Worm (Caenorhabditis elegans) whole organism, L3 larva: ENCODE results near the gene K09C4.7.

Experiments used
- R02D3.7 ChIP-seq: fragments of 150-350 bp; optimal IDR thresholded peaks from 2 replicates; lab custom pipeline; 2014; ENCODE audit warnings: missing biosample characterization, missing genetic modification characterization
- ama-1 ChIP-seq: fragments of 150-350 bp; optimal IDR thresholded peaks from 2 replicates; lab custom pipeline; 2018
- ceh-16 ChIP-seq: sonication (generic microtip); optimal IDR thresholded peaks from 2 replicates; lab custom pipeline; 2017; ENCODE audit warnings: missing biosample characterization, missing genetic modification characterization
- ceh-28 ChIP-seq: fragments of 150-350 bp; optimal IDR thresholded peaks from 2 replicates; lab custom pipeline; 2014; ENCODE audit warnings: missing biosample characterization, missing genetic modification reagents, missing genetic modification characterization
- ceh-82 ChIP-seq: fragments of 150-350 bp; optimal IDR thresholded peaks from 2 replicates; lab custom pipeline; 2014; ENCODE audit warnings: missing biosample characterization, missing genetic modification characterization
- ceh-9 ChIP-seq: sonication (generic microtip); optimal IDR thresholded peaks from 2 replicates; lab custom pipeline; 2018; ENCODE audit warnings: missing biosample characterization, missing genetic modification characterization
- daf-12 ChIP-seq: fragments of 150-350 bp; optimal IDR thresholded peaks from 2 replicates; lab custom pipeline; 2014; ENCODE audit warnings: missing biosample characterization, missing genetic modification reagents, missing genetic modification characterization
- egl-27 ChIP-seq: sonication (generic microtip); optimal IDR thresholded peaks from 4 replicates; lab custom pipeline; 2017; ENCODE audit warnings: missing biosample characterization, missing genetic modification reagents, missing genetic modification characterization
- egl-5 ChIP-seq: fragments of 150-350 bp; optimal IDR thresholded peaks from 2 replicates; lab custom pipeline; 2017; ENCODE audit warnings: missing biosample characterization, missing genetic modification reagents, missing genetic modification characterization, inconsistent platforms
- elt-1 ChIP-seq: fragments of 150-350 bp; optimal IDR thresholded peaks from 2 replicates; lab custom pipeline; 2014; ENCODE audit warnings: missing biosample characterization, missing genetic modification characterization
- elt-2 ChIP-seq: sonication (generic microtip); optimal IDR thresholded peaks from 2 replicates; lab custom pipeline; 2016; ENCODE audit warnings: missing genetic modification reagents, mild to moderate bottlenecking, missing genetic modification characterization, missing compliant biosample characterization
- elt-3 ChIP-seq, 3 experiments: fragments of 150-350 bp in 1 of 3; sonication (generic microtip) in 2 of 3; optimal IDR thresholded peaks; 2 replicates in 2 of 3; 4 replicates in 1 of 3; lab custom pipeline; 2014 to 2017; ENCODE audit warnings: missing biosample characterization in 3 of 3, missing genetic modification characterization in 3 of 3
- eor-1 ChIP-seq, 2 experiments: fragments of 150-350 bp; optimal IDR thresholded peaks; 2 replicates each; lab custom pipeline; 2014 to 2018; ENCODE audit warnings: missing biosample characterization in 2 of 2, missing genetic modification characterization in 2 of 2
- fos-1 ChIP-seq: fragments of 150-350 bp; optimal IDR thresholded peaks from 2 replicates; lab custom pipeline; 2014; ENCODE audit warnings: missing biosample characterization, missing genetic modification characterization
- lin-15B ChIP-seq: fragments of 150-350 bp; optimal IDR thresholded peaks from 2 replicates; lab custom pipeline; 2014; ENCODE audit warnings: missing biosample characterization, missing genetic modification characterization
- lin-39 ChIP-seq: fragments of 150-350 bp; optimal IDR thresholded peaks from 2 replicates; lab custom pipeline; 2018; ENCODE audit warnings: missing biosample characterization, missing genetic modification reagents, missing genetic modification characterization
- mdl-1 ChIP-seq: fragments of 150-350 bp; optimal IDR thresholded peaks from 2 replicates; lab custom pipeline; 2014; ENCODE audit warnings: missing biosample characterization, missing genetic modification characterization
- nfya-1 ChIP-seq: sonication (generic microtip); optimal IDR thresholded peaks from 2 replicates; lab custom pipeline; 2017; ENCODE audit warnings: missing genetic modification characterization, mild to moderate bottlenecking, missing compliant biosample characterization, antibody characterized with exemption, moderate library complexity; ENCODE audit not compliant: insufficient read depth
- nhr-11 ChIP-seq: fragments of 150-350 bp; optimal IDR thresholded peaks from 2 replicates; lab custom pipeline; 2014; ENCODE audit warnings: missing biosample characterization, missing genetic modification characterization
- nhr-12 ChIP-seq: fragments of 150-350 bp; optimal IDR thresholded peaks from 2 replicates; lab custom pipeline; 2014; ENCODE audit warnings: missing biosample characterization, missing genetic modification characterization
- nhr-23 ChIP-seq: fragments of 150-350 bp; optimal IDR thresholded peaks from 2 replicates; lab custom pipeline; 2014; ENCODE audit warnings: missing biosample characterization, missing genetic modification reagents, missing genetic modification characterization
- nhr-237 ChIP-seq: fragments of 150-350 bp; optimal IDR thresholded peaks from 2 replicates; lab custom pipeline; 2014; ENCODE audit warnings: missing biosample characterization, missing genetic modification characterization
- nhr-25 ChIP-seq: sonication (generic microtip); optimal IDR thresholded peaks from 2 replicates; lab custom pipeline; 2017; ENCODE audit warnings: missing biosample characterization, missing genetic modification characterization
- nhr-43 ChIP-seq: sonication (generic microtip); optimal IDR thresholded peaks from 2 replicates; lab custom pipeline; 2016; ENCODE audit warnings: mild to moderate bottlenecking, missing genetic modification characterization, missing compliant biosample characterization; ENCODE audit not compliant: poor library complexity, severe bottlenecking
- nhr-76 ChIP-seq: fragments of 150-350 bp; sonication (generic microtip); optimal IDR thresholded peaks from 5 replicates; lab custom pipeline; 2014; ENCODE audit warnings: missing biosample characterization, missing genetic modification characterization
- pqm-1 ChIP-seq: fragments of 150-350 bp; optimal IDR thresholded peaks from 2 replicates; lab custom pipeline; 2017; ENCODE audit warnings: missing biosample characterization, missing genetic modification characterization, inconsistent platforms
- sea-2 ChIP-seq: fragments of 150-350 bp; sonication (generic microtip); optimal IDR thresholded peaks from 4 replicates; lab custom pipeline; 2014; ENCODE audit warnings: missing biosample characterization, missing genetic modification reagents, missing genetic modification characterization
- skn-1 ChIP-seq: fragments of 150-350 bp; optimal IDR thresholded peaks from 2 replicates; lab custom pipeline; 2014; ENCODE audit warnings: missing biosample characterization, missing genetic modification characterization
- unc-62 ChIP-seq: fragments of 150-350 bp; sonication (generic microtip); optimal IDR thresholded peaks from 4 replicates; lab custom pipeline; 2014; ENCODE audit warnings: missing biosample characterization, missing genetic modification reagents, missing genetic modification characterization

The K09C4.7 gene

ce11 chrX:3256784-3257493, 15.7 kb upstream of the K09C4.7 start, which contains the start of gene lbp-3:
lbp-3 (plus strand) TSS chrX:3257372.
- TF ChIP-seq elt-3 (tag; optimal IDR thresholded peaks at IDR 0.05; lab: Kevin White, UChicago) (no peak), nhr-76 (tag; lab: Kevin White, UChicago) (no peak), pqm-1 (tag; lab: Kevin White, UChicago) (peak; percentile 100), elt-2 (peak; percentile 98)

ce11 chrX:3258842-3259241, 13.8 kb upstream of the K09C4.7 start, which contains the start of gene lbp-1:
lbp-1 (plus strand) TSS chrX:3259142.
- TF ChIP-seq egl-5 (tag; lab: Kevin White, UChicago): no peak
- no peak for TF ChIP-seq ceh-9
- TF ChIP-seq nhr-25 (tag; lab: Kevin White, UChicago): no peak
- no peak for TF ChIP-seq nhr-23 (tag; lab: Kevin White, UChicago)
- TF ChIP-seq lin-39 (tag; lab: Kevin White, UChicago): peak; percentile 9
- TF ChIP-seq egl-27 (tag; lab: Kevin White, UChicago): no peak
- TF ChIP-seq, all 47 proteins: peak for 1

- TF ChIP-seq nfya-1 (tag; lab: Kevin White, UChicago) (peak; percentile 14), elt-3 (tag; optimal IDR thresholded peaks at IDR 0.05; lab: Kevin White, UChicago) (no peak), ceh-82 (tag; lab: Kevin White, UChicago) (no peak)
Measured at ce11 chrX:3260509-3260908, 12.2 kb upstream of the K09C4.7 start, which contains the start of gene lbp-2. lbp-2 (plus strand) TSS chrX:3260610.

- TF ChIP-seq elt-1 (tag; lab: Kevin White, UChicago) (no peak), sea-2 (GFP tag; lab: Kevin White, UChicago) (no peak), nhr-76 (tag; lab: Kevin White, UChicago) (no peak)
Measured at ce11 chrX:3262600-3262999, 10.1 kb upstream of the K09C4.7 start, which contains the start of gene fbxb-71. fbxb-71 (plus strand) TSS chrX:3262900.

ce11 chrX:3270806-3271205, 1.9 kb upstream of the K09C4.7 start, which contains the start of gene sul-1:
sul-1 (minus strand) TSS chrX:3270906.
- TF ChIP-seq nhr-43 (no peak), ceh-9 (no peak), R02D3.7 (tag; lab: Kevin White, UChicago) (no peak), nhr-76 (tag; lab: Kevin White, UChicago) (no peak), ceh-16 (no peak)

ce11 chrX:3271673-3272072, 1.0 kb upstream of the K09C4.7 start, which contains the start of gene K09C4.9:
K09C4.9 (minus strand) TSS chrX:3271773.
- TF ChIP-seq mdl-1 (tag; lab: Kevin White, UChicago): no peak
- TF ChIP-seq nhr-11: no peak
- TF ChIP-seq nhr-76 (tag; lab: Kevin White, UChicago): no peak
- TF ChIP-seq ceh-28 (tag; lab: Kevin White, UChicago): no peak
- no peak for TF ChIP-seq fos-1 (tag; lab: Kevin White, UChicago)
- no peak for TF ChIP-seq eor-1 (tag; optimal IDR thresholded peaks at IDR 0.05; lab: Kevin White, UChicago)
- TF ChIP-seq lin-15B (tag; lab: Kevin White, UChicago): no peak
- TF ChIP-seq ceh-82 (tag; lab: Kevin White, UChicago): no peak
- TF ChIP-seq lin-39 (tag; lab: Kevin White, UChicago): no peak
- TF ChIP-seq skn-1 (tag; lab: Kevin White, UChicago): no peak
- no peak for TF ChIP-seq ama-1
- no peak for TF ChIP-seq egl-5 (tag; lab: Kevin White, UChicago)
- TF ChIP-seq, all 47 proteins: peak for 0

ce11 chrX:3280130-3280529, 7.5 kb downstream of the K09C4.7 start, which contains the start of gene K09C4.10:
K09C4.10 (minus strand) TSS chrX:3280230.
- no peak for TF ChIP-seq fos-1 (tag; lab: Kevin White, UChicago)
- TF ChIP-seq nhr-12 (tag; lab: Kevin White, UChicago): no peak
- no peak for TF ChIP-seq mdl-1 (tag; lab: Kevin White, UChicago)
- TF ChIP-seq egl-5 (tag; lab: Kevin White, UChicago): no peak
- no peak for TF ChIP-seq nhr-237 (tag; lab: Kevin White, UChicago)
- no peak for TF ChIP-seq nhr-25 (tag; lab: Kevin White, UChicago)
- TF ChIP-seq unc-62 (GFP tag; lab: Kevin White, UChicago): no peak
- TF ChIP-seq daf-12 (tag; lab: Kevin White, UChicago): no peak
